Worm (Caenorhabditis elegans) whole organism, mixed stage, embryonic: ENCODE measurements around the gene K04G7.1.

ENCODE experiments used
- lin-13 ChIP-seq: fragments of 150-350 bp; optimal IDR thresholded peaks from 2 replicates; lab custom pipeline; 2014; ENCODE audit warnings: missing biosample characterization, missing genetic modification characterization
- nhr-28 ChIP-seq: fragments of 150-350 bp; optimal IDR thresholded peaks from 2 replicates; lab custom pipeline; 2014; ENCODE audit warnings: missing biosample characterization, missing genetic modification characterization
- tbx-8 ChIP-seq: fragments of 200-800 bp; sonication (Bioruptor generic); optimal IDR thresholded peaks from 2 replicates; lab custom pipeline; 2018; ENCODE audit warnings: mild to moderate bottlenecking, missing genetic modification characterization, moderate library complexity, missing compliant biosample characterization

DNA sequence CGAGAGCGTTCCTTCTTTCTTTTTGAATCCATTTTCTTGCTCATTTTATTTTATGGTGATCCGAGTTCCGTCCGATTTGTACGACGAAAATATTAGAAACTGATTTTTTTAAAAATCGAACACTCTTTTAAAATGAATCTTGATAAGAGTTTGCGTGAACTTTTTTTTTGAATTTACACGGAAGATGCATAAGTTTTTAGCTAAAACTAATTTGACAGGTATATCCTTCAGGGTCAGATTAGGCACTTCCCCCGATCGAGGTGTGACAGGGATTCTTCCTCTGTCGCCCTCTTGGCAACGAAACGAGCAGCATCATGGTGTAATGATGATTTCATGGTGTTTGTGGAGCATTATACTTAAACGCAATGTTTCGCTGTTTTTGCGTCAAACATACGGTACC lies 32.8 kb downstream of the K04G7.1 start, which contains the start of gene F37C12.18:
- TF ChIP-seq nhr-28 (tag; lab: Kevin White, UChicago) (no peak), tbx-8 (GFP tag; lab: Kevin White, UChicago) (no peak), lin-13 (tag; lab: Kevin White, UChicago) (no peak)
